Worm (Caenorhabditis elegans): ENCODE data around the gene ttm-1.

ttm-1 gene

DNA sequence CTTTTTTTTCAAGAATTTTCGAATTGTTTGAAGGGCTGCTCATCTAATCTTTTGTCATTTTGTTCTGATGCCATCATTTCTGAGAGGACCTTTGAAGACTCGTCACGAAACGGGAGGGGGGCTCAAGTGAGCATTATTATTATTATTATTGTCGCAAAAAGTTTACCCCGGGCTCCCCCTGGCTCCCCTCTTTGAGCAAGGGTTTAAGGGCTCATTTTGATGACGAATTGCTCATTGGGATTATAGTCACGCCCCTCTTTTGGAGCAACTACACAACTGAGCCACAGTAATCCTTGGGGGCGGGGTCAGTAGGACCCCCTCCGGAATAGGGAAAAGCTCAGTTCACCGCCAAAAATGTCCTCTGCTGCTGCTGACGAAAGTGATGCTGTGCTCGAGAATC is 24.5 kb downstream of the ttm-1 start, which contains the start of gene unc-25:
TSS of gene unc-25 (plus strand) at position 345 of the 400 bp plus-strand sequence.
- TF ChIP-seq fkh-10 (GFP tag; optimal IDR thresholded peaks at IDR 0.05) (peak; percentile 53), mab-9 (GFP tag; IDR thresholded peaks at IDR 0.05) (peak; percentile 22; the same call in 1 of the 2 replicates), grh-1 (GFP tag; IDR thresholded peaks at IDR 0.05) (no peak)

DNA sequence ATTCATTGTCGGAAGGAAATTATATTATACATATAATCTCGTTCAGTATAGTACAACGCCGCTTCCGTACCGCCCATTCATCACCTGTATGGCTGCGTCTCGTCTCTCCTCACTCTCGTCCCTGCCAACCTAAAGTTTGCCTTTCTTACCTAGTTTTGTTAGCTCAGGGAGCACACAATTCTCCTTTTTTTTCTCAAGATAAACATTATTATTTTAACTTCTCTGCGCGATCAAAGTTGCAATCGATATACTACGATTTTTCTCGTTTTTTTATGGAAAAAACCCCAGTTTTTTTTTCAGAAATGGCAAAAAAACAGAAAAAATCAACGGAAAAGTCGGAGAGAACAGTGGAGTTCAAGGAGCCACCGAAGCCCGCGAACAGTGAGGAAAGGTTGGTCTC is 32.4 kb downstream of the ttm-1 start, which contains the start of gene epg-3:
TSS of gene epg-3 (plus strand) at position 301 of the 400 bp plus-strand sequence.
- no peak for TF ChIP-seq lsy-2 (tag; optimal IDR thresholded peaks at IDR 0.05)
- TF ChIP-seq lin-39 (tag; optimal IDR thresholded peaks at IDR 0.05) = no peak
- TF ChIP-seq nhr-47 (tag; optimal IDR thresholded peaks at IDR 0.05) = no peak
- no peak for TF ChIP-seq nhr-28 (tag; optimal IDR thresholded peaks at IDR 0.05)
- TF ChIP-seq ets-5 (GFP tag; IDR thresholded peaks at IDR 0.05) = no peak
- no peak for TF ChIP-seq pax-3 (tag; optimal IDR thresholded peaks at IDR 0.05)
- TF ChIP-seq unc-30 (tag; optimal IDR thresholded peaks at IDR 0.05) = no peak
- TF ChIP-seq snpc-4 (tag; optimal IDR thresholded peaks at IDR 0.05) = no peak

DNA sequence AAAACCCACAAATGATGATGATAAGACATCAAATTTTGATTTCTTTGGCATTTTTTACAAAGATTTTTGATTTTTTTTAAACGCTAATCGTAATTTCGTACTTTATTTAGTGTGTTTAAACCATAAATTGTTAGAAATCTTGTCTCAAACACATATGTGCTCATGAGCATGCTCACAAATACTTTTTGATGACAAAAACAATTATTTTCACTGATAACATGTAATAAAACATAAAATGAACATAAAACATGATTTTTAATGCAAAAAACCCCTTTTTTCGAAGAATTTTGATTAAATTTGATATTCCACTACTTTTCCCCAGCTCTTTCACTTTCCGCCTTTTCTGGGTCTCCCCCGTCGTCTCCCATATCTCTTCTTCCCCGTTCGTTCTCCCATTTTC is 34.0 kb downstream of the ttm-1 start:
- TF ChIP-seq blmp-1 (tag; optimal IDR thresholded peaks at IDR 0.05) (peak; percentile 56), sptf-1 (tag; optimal IDR thresholded peaks at IDR 0.05) (no peak)

DNA sequence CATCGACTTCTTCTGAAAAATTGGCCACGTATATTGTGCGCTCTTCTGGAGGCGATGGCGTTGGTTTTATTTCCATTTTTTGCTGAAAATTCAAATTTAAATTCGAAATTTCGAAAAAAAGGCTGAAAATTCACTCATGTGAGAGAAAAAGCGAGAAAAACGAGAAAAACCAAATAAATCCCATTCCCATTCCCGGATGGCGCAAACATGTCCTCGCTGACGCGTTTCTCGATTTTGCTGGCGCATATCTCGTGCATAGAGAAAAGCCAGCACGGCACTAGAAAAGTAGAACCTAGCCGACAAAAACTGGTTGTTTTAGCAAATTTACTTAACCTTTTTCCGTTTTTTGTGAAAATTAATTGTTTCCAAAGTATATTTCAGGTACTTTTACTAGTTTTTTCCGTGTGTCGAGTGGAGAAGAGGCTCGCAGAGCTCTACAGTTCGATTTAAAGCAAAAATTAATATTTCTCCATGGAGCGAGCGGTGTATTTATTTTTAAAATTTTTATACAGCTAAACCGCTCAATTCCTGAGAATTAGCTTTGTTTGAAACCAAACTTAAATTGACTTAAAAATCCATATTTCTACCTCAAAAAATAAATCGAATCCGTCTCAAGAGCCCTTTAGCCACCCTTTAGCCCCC is 34.9 kb downstream of the ttm-1 start, which contains the start of gene rbm-7:
TSS of gene rbm-7 (minus strand) at position 82 of the 642 bp plus-strand sequence.
- peak; percentile 79 for TF ChIP-seq tbx-2 (tag; optimal IDR thresholded peaks at IDR 0.05)
- TF ChIP-seq nhr-85 (tag) = peak; percentile 78
- TF ChIP-seq unc-30 (tag; optimal IDR thresholded peaks at IDR 0.05) = no peak
- peak; percentile 24 for TF ChIP-seq elt-2 (tag; optimal IDR thresholded peaks at IDR 0.05)
- peak; percentile 56 for TF ChIP-seq jun-1 (tag; optimal IDR thresholded peaks at IDR 0.05)
- peak; percentile 83 for TF ChIP-seq nhr-71 (tag; optimal IDR thresholded peaks at IDR 0.05)
- TF ChIP-seq ets-5 (GFP tag; IDR thresholded peaks at IDR 0.05) = no peak
- TF ChIP-seq swsn-7 (tag; optimal IDR thresholded peaks at IDR 0.05) = peak; percentile 80
- TF ChIP-seq nhr-12 (tag; optimal IDR thresholded peaks at IDR 0.05) = no peak
- TF ChIP-seq nhr-90 (tag; optimal IDR thresholded peaks at IDR 0.05; ENCODE audit: poor library complexity) = peak; percentile 76
- TF ChIP-seq hlh-4 (tag; optimal IDR thresholded peaks at IDR 0.05) = no peak
- no peak for TF ChIP-seq mab-9 (GFP tag; IDR thresholded peaks at IDR 0.05)
- no peak for TF ChIP-seq lin-14 (GFP tag; optimal IDR thresholded peaks at IDR 0.05)
- TF ChIP-seq unc-98 (GFP tag; IDR thresholded peaks at IDR 0.05) = no peak
- peak; percentile 41 for TF ChIP-seq fkh-8 (tag; optimal IDR thresholded peaks at IDR 0.05)
- TF ChIP-seq ceh-8 (GFP tag; optimal IDR thresholded peaks at IDR 0.05) = no peak
- peak; percentile 26 for TF ChIP-seq C04F5.9 (tag; optimal IDR thresholded peaks at IDR 0.05)
- peak; percentile 79 to 86 for TF ChIP-seq lin-35 (GFP tag; optimal IDR thresholded peaks at IDR 0.05)
- peak; percentile 75 to 76 (median 76) for TF ChIP-seq ceh-82 (tag; optimal IDR thresholded peaks at IDR 0.05)
- no peak for TF ChIP-seq egl-27 (tag; optimal IDR thresholded peaks at IDR 0.05)
- TF ChIP-seq lin-15B (tag; optimal IDR thresholded peaks at IDR 0.05) = peak; percentile 67
- TF ChIP-seq ceh-63 (GFP tag; optimal IDR thresholded peaks at IDR 0.05) = no peak
- TF ChIP-seq ama-1 (optimal IDR thresholded peaks at IDR 0.05) = no peak
- peak; percentile 87 to 89 for TF ChIP-seq lsy-2 (tag; optimal IDR thresholded peaks at IDR 0.05)
- peak in 2 of 6 experiments; percentile 17 to 38 for TF ChIP-seq elt-3 (tag; optimal IDR thresholded peaks at IDR 0.05)
- no peak for TF ChIP-seq pax-3 (tag; optimal IDR thresholded peaks at IDR 0.05)
- TF ChIP-seq aha-1 (tag; optimal IDR thresholded peaks at IDR 0.05) = no peak
- TF ChIP-seq skn-1 (tag; optimal IDR thresholded peaks at IDR 0.05) = peak; percentile 64
- no peak for TF ChIP-seq nhr-11 (tag; optimal IDR thresholded peaks at IDR 0.05)
- no peak for TF ChIP-seq fkh-4 (tag; optimal IDR thresholded peaks at IDR 0.05; ENCODE audit: borderline replicate concordance)
- no peak for TF ChIP-seq hpl-2 (GFP tag; optimal IDR thresholded peaks at IDR 0.05)
- TF ChIP-seq alr-1 (tag; optimal IDR thresholded peaks at IDR 0.05; ENCODE audit: borderline replicate concordance) = no peak
- TF ChIP-seq pqm-1 (tag; optimal IDR thresholded peaks at IDR 0.05) = no peak
- TF ChIP-seq ztf-11 (tag; optimal IDR thresholded peaks at IDR 0.05) = peak in 1 of 2 experiments; percentile 21
- peak; percentile 71 for TF ChIP-seq dsc-1 (tag; optimal IDR thresholded peaks at IDR 0.05)
- no peak for TF ChIP-seq vab-15 (tag; optimal IDR thresholded peaks at IDR 0.05)
- peak; percentile 4 for TF ChIP-seq ceh-90 (tag; optimal IDR thresholded peaks at IDR 0.05)
- peak; percentile 36 for TF ChIP-seq nhr-77 (tag; optimal IDR thresholded peaks at IDR 0.05)

Measured in whole organism, L1 larva.